Worm (Caenorhabditis elegans) whole organism, L3 larva: ENCODE measurements around the gene qars-1.

Experiments
- R02D3.7 ChIP-seq: fragments of 150-350 bp; optimal IDR thresholded peaks from 2 replicates; lab custom pipeline; 2014; ENCODE audit warnings: missing biosample characterization, missing genetic modification characterization
- ZK546.5 ChIP-seq: sonication (generic microtip); optimal IDR thresholded peaks from 2 replicates; lab custom pipeline; 2017; ENCODE audit warnings: missing biosample characterization, missing genetic modification characterization
- aly-2 ChIP-seq: fragments of 150-350 bp; optimal IDR thresholded peaks from 2 replicates; lab custom pipeline; 2014; ENCODE audit warnings: missing biosample characterization, missing genetic modification characterization
- ama-1 ChIP-seq: fragments of 150-350 bp; optimal IDR thresholded peaks from 2 replicates; lab custom pipeline; 2018
- ceh-82 ChIP-seq: fragments of 150-350 bp; optimal IDR thresholded peaks from 2 replicates; lab custom pipeline; 2014; ENCODE audit warnings: missing biosample characterization, missing genetic modification characterization
- ceh-9 ChIP-seq: sonication (generic microtip); optimal IDR thresholded peaks from 2 replicates; lab custom pipeline; 2018; ENCODE audit warnings: missing biosample characterization, missing genetic modification characterization
- daf-12 ChIP-seq: fragments of 150-350 bp; optimal IDR thresholded peaks from 2 replicates; lab custom pipeline; 2014; ENCODE audit warnings: missing biosample characterization, missing genetic modification reagents, missing genetic modification characterization
- egl-27 ChIP-seq: sonication (generic microtip); optimal IDR thresholded peaks from 4 replicates; lab custom pipeline; 2017; ENCODE audit warnings: missing biosample characterization, missing genetic modification reagents, missing genetic modification characterization
- egl-5 ChIP-seq: fragments of 150-350 bp; optimal IDR thresholded peaks from 2 replicates; lab custom pipeline; 2017; ENCODE audit warnings: missing biosample characterization, missing genetic modification reagents, missing genetic modification characterization, inconsistent platforms
- elt-1 ChIP-seq: fragments of 150-350 bp; optimal IDR thresholded peaks from 2 replicates; lab custom pipeline; 2014; ENCODE audit warnings: missing biosample characterization, missing genetic modification characterization
- elt-2 ChIP-seq: sonication (generic microtip); optimal IDR thresholded peaks from 2 replicates; lab custom pipeline; 2016; ENCODE audit warnings: missing genetic modification reagents, mild to moderate bottlenecking, missing genetic modification characterization, missing compliant biosample characterization
- elt-3 ChIP-seq, 3 experiments: fragments of 150-350 bp in 1 of 3; sonication (generic microtip) in 2 of 3; optimal IDR thresholded peaks; 2 replicates in 2 of 3; 4 replicates in 1 of 3; lab custom pipeline; 2014 to 2017; ENCODE audit warnings: missing biosample characterization in 3 of 3, missing genetic modification characterization in 3 of 3
- fkh-10 ChIP-seq: sonication (generic microtip); optimal IDR thresholded peaks from 2 replicates; lab custom pipeline; 2017; ENCODE audit warnings: missing biosample characterization, missing genetic modification reagents, missing genetic modification characterization
- fkh-2 ChIP-seq: fragments of 150-350 bp; optimal IDR thresholded peaks from 2 replicates; lab custom pipeline; 2014; ENCODE audit warnings: missing biosample characterization, missing genetic modification reagents, missing genetic modification characterization
- fos-1 ChIP-seq: fragments of 150-350 bp; optimal IDR thresholded peaks from 2 replicates; lab custom pipeline; 2014; ENCODE audit warnings: missing biosample characterization, missing genetic modification characterization
- hmg-11 ChIP-seq: sonication (generic microtip); optimal IDR thresholded peaks from 2 replicates; lab custom pipeline; 2016; ENCODE audit warnings: missing genetic modification characterization, missing compliant biosample characterization
- jun-1 ChIP-seq: fragments of 150-350 bp; optimal IDR thresholded peaks from 2 replicates; lab custom pipeline; 2014; ENCODE audit warnings: missing biosample characterization, missing genetic modification reagents, missing genetic modification characterization
- lin-15B ChIP-seq: fragments of 150-350 bp; optimal IDR thresholded peaks from 2 replicates; lab custom pipeline; 2014; ENCODE audit warnings: missing biosample characterization, missing genetic modification characterization
- lin-39 ChIP-seq: fragments of 150-350 bp; optimal IDR thresholded peaks from 2 replicates; lab custom pipeline; 2018; ENCODE audit warnings: missing biosample characterization, missing genetic modification reagents, missing genetic modification characterization
- lsy-12 ChIP-seq: sonication (generic microtip); optimal IDR thresholded peaks from 2 replicates; lab custom pipeline; 2016; ENCODE audit warnings: mild to moderate bottlenecking, missing genetic modification characterization, missing compliant biosample characterization
- mdl-1 ChIP-seq: fragments of 150-350 bp; optimal IDR thresholded peaks from 2 replicates; lab custom pipeline; 2014; ENCODE audit warnings: missing biosample characterization, missing genetic modification characterization
- mml-1 ChIP-seq: fragments of 150-350 bp; sonication (generic microtip); optimal IDR thresholded peaks from 3 replicates; lab custom pipeline; 2014; ENCODE audit warnings: missing biosample characterization, missing genetic modification characterization
- nfya-1 ChIP-seq: sonication (generic microtip); optimal IDR thresholded peaks from 2 replicates; lab custom pipeline; 2017; ENCODE audit warnings: missing genetic modification characterization, mild to moderate bottlenecking, missing compliant biosample characterization, antibody characterized with exemption, moderate library complexity; ENCODE audit not compliant: insufficient read depth
- nhr-11 ChIP-seq: fragments of 150-350 bp; optimal IDR thresholded peaks from 2 replicates; lab custom pipeline; 2014; ENCODE audit warnings: missing biosample characterization, missing genetic modification characterization
- nhr-12 ChIP-seq: fragments of 150-350 bp; optimal IDR thresholded peaks from 2 replicates; lab custom pipeline; 2014; ENCODE audit warnings: missing biosample characterization, missing genetic modification characterization
- nhr-23 ChIP-seq: fragments of 150-350 bp; optimal IDR thresholded peaks from 2 replicates; lab custom pipeline; 2014; ENCODE audit warnings: missing biosample characterization, missing genetic modification reagents, missing genetic modification characterization
- nhr-25 ChIP-seq: sonication (generic microtip); optimal IDR thresholded peaks from 2 replicates; lab custom pipeline; 2017; ENCODE audit warnings: missing biosample characterization, missing genetic modification characterization
- nhr-28 ChIP-seq: fragments of 150-350 bp; optimal IDR thresholded peaks from 2 replicates; lab custom pipeline; 2014; ENCODE audit warnings: missing biosample characterization, missing genetic modification characterization
- nhr-43 ChIP-seq: sonication (generic microtip); optimal IDR thresholded peaks from 2 replicates; lab custom pipeline; 2016; ENCODE audit warnings: mild to moderate bottlenecking, missing genetic modification characterization, missing compliant biosample characterization; ENCODE audit not compliant: poor library complexity, severe bottlenecking
- nhr-76 ChIP-seq: fragments of 150-350 bp; sonication (generic microtip); optimal IDR thresholded peaks from 5 replicates; lab custom pipeline; 2014; ENCODE audit warnings: missing biosample characterization, missing genetic modification characterization
- nhr-77 ChIP-seq: fragments of 150-350 bp; optimal IDR thresholded peaks from 2 replicates; lab custom pipeline; 2014; ENCODE audit warnings: missing biosample characterization, missing genetic modification characterization
- pha-4 ChIP-seq: fragments of 150-350 bp; optimal IDR thresholded peaks from 2 replicates; lab custom pipeline; 2014; ENCODE audit warnings: missing biosample characterization, missing genetic modification reagents, missing genetic modification characterization
- pqm-1 ChIP-seq: fragments of 150-350 bp; optimal IDR thresholded peaks from 2 replicates; lab custom pipeline; 2017; ENCODE audit warnings: missing biosample characterization, missing genetic modification characterization, inconsistent platforms
- sea-2 ChIP-seq: fragments of 150-350 bp; sonication (generic microtip); optimal IDR thresholded peaks from 4 replicates; lab custom pipeline; 2014; ENCODE audit warnings: missing biosample characterization, missing genetic modification reagents, missing genetic modification characterization
- skn-1 ChIP-seq: fragments of 150-350 bp; optimal IDR thresholded peaks from 2 replicates; lab custom pipeline; 2014; ENCODE audit warnings: missing biosample characterization, missing genetic modification characterization
- snpc-4 ChIP-seq: fragments of 150-350 bp; optimal IDR thresholded peaks from 2 replicates; lab custom pipeline; 2014; ENCODE audit warnings: missing biosample characterization, missing genetic modification characterization
- tbx-2 ChIP-seq: sonication (generic microtip); optimal IDR thresholded peaks from 2 replicates; lab custom pipeline; 2016; ENCODE audit warnings: mild to moderate bottlenecking, missing genetic modification characterization, missing compliant biosample characterization
- unc-39 ChIP-seq: sonication (generic microtip); optimal IDR thresholded peaks from 4 replicates; lab custom pipeline; 2017; ENCODE audit warnings: missing biosample characterization, missing genetic modification characterization
- unc-62 ChIP-seq: fragments of 150-350 bp; sonication (generic microtip); optimal IDR thresholded peaks from 4 replicates; lab custom pipeline; 2014; ENCODE audit warnings: missing biosample characterization, missing genetic modification reagents, missing genetic modification characterization
- zag-1 ChIP-seq: fragments of 150-350 bp; optimal IDR thresholded peaks from 2 replicates; lab custom pipeline; 2014; ENCODE audit warnings: missing biosample characterization, missing genetic modification characterization
- ztf-11 ChIP-seq: fragments of 150-350 bp; optimal IDR thresholded peaks from 2 replicates; lab custom pipeline; 2014; ENCODE audit warnings: missing biosample characterization, missing genetic modification characterization
- ztf-4 ChIP-seq: fragments of 150-350 bp; optimal IDR thresholded peaks from 2 replicates; lab custom pipeline; 2014; ENCODE audit warnings: missing biosample characterization, missing genetic modification characterization

The qars-1 gene

ce11 chrIV:15046162-15046561 is 33.2 kb upstream of the qars-1 start:
- TF ChIP-seq nhr-12 (tag; lab: Kevin White, UChicago) (no peak), egl-27 (no peak)

- TF ChIP-seq fkh-10 (GFP tag; lab: Kevin White, UChicago) (no peak), R02D3.7 (tag; lab: Kevin White, UChicago) (no peak), egl-5 (tag; lab: Kevin White, UChicago) (no peak), lsy-12 (tag; lab: Kevin White, UChicago) (no peak), lin-15B (tag; lab: Kevin White, UChicago) (no peak), unc-39 (tag; lab: Kevin White, UChicago) (no peak)
- TF ChIP-seq, all 47 proteins: peak for 0
Observed at ce11 chrIV:15042159-15042936, 29.4 kb upstream of the qars-1 start.

ce11 chrIV:15041124-15041523 is 28.1 kb upstream of the qars-1 start:
- TF ChIP-seq pqm-1 (tag; lab: Kevin White, UChicago) (no peak), lsy-12 (tag; lab: Kevin White, UChicago) (no peak), mml-1 (tag; lab: Kevin White, UChicago) (no peak), nhr-28 (tag; lab: Kevin White, UChicago) (no peak), zag-1 (tag; lab: Kevin White, UChicago) (no peak), sea-2 (GFP tag; lab: Kevin White, UChicago) (no peak), nfya-1 (tag; lab: Kevin White, UChicago) (no peak), ceh-82 (tag; lab: Kevin White, UChicago) (no peak), unc-62 (GFP tag; lab: Kevin White, UChicago) (no peak), pha-4 (no peak), ZK546.5 (tag; lab: Kevin White, UChicago) (no peak), daf-12 (no peak), fkh-10 (GFP tag; lab: Kevin White, UChicago) (no peak), ama-1 (lab: Kevin White, UChicago) (no peak), nhr-12 (tag; lab: Kevin White, UChicago) (no peak), egl-27 (no peak), ceh-9 (tag; lab: Kevin White, UChicago) (no peak), skn-1 (tag; lab: Kevin White, UChicago) (no peak), elt-2 (tag; lab: Kevin White, UChicago) (no peak), aly-2 (tag; lab: Kevin White, UChicago) (no peak)

- TF ChIP-seq egl-5 (tag; lab: Kevin White, UChicago) (no peak), snpc-4 (tag; lab: Kevin White, UChicago) (peak; percentile 67), nhr-12 (tag; lab: Kevin White, UChicago) (no peak), ztf-11 (tag; lab: Kevin White, UChicago) (no peak), jun-1 (peak; percentile 79), egl-27 (no peak), nfya-1 (tag; lab: Kevin White, UChicago) (peak; percentile 90), mdl-1 (tag; lab: Kevin White, UChicago) (no peak), nhr-25 (tag; lab: Kevin White, UChicago) (peak; percentile 69), fkh-2 (tag; lab: Kevin White, UChicago) (no peak), fkh-10 (GFP tag; lab: Kevin White, UChicago) (peak; percentile 2), nhr-28 (tag; lab: Kevin White, UChicago) (no peak), lin-15B (tag; lab: Kevin White, UChicago) (peak; percentile 89), R02D3.7 (tag; lab: Kevin White, UChicago) (peak; percentile 56), hmg-11 (peak; percentile 68), nhr-77 (tag; lab: Kevin White, UChicago) (peak; percentile 73), nhr-11 (tag; lab: Kevin White, UChicago) (no peak), tbx-2 (tag; lab: Kevin White, UChicago) (peak; percentile 44), pqm-1 (tag; lab: Kevin White, UChicago) (peak; percentile 35), ceh-9 (tag; lab: Kevin White, UChicago) (no peak), ama-1 (lab: Kevin White, UChicago) (peak; percentile 80), nhr-76 (no peak), nhr-43 (tag; lab: Kevin White, UChicago) (peak; percentile 67), sea-2 (GFP tag; lab: Kevin White, UChicago) (no peak), elt-2 (tag; lab: Kevin White, UChicago) (peak; percentile 42), ztf-4 (tag; lab: Kevin White, UChicago) (peak; percentile 37), skn-1 (tag; lab: Kevin White, UChicago) (no peak), ceh-82 (tag; lab: Kevin White, UChicago) (no peak), pha-4 (peak; percentile 87), unc-62 (GFP tag; lab: Kevin White, UChicago) (no peak), elt-3 (tag; optimal IDR thresholded peaks at IDR 0.05; lab: Kevin White, UChicago) (no peak), elt-1 (tag; lab: Kevin White, UChicago) (no peak), nhr-23 (tag; lab: Kevin White, UChicago) (peak; percentile 63), lin-39 (tag; lab: Kevin White, UChicago) (peak; percentile 59), lsy-12 (tag; lab: Kevin White, UChicago) (peak; percentile 16), aly-2 (tag; lab: Kevin White, UChicago) (peak; percentile 46), fos-1 (tag; lab: Kevin White, UChicago) (no peak)
Observed at ce11 chrIV:15039477-15039876, 26.5 kb upstream of the qars-1 start, which contains the start of gene hrpu-1. Gene hrpu-1 (plus strand): TSS chrIV:15039616.
